Worm (Caenorhabditis elegans) whole organism, L4/young adult: ENCODE results near the gene C33B4.5.

Experiments
- W03F9.2 ChIP-seq: fragments of 150-350 bp; optimal IDR thresholded peaks from 2 replicates; lab custom pipeline; 2014; ENCODE audit warnings: missing biosample characterization, missing genetic modification characterization
- dao-5 ChIP-seq: sonication (generic microtip); optimal IDR thresholded peaks from 2 replicates; lab custom pipeline; 2016; ENCODE audit warnings: missing genotype, missing genetic modification characterization, moderate library complexity, missing compliant biosample characterization
- him-1 ChIP-seq: sonication (generic microtip); optimal IDR thresholded peaks from 2 replicates; lab custom pipeline; 2016; ENCODE audit warnings: missing genotype, missing genetic modification reagents, missing genetic modification characterization, missing compliant biosample characterization

ce11 chrII:11390865-11391264 is 7.7 kb downstream of the C33B4.5 start, which contains the start of gene shn-1:
- TF ChIP-seq him-1 (tag; lab: Kevin White, UChicago) (no peak), dao-5 (tag; lab: Kevin White, UChicago) (no peak), W03F9.2 (tag; lab: Kevin White, UChicago) (no peak)
